Fruit fly (Drosophila melanogaster) ovary, adult (tissue): ENCODE data around the gene YL-1.

ENCODE experiments used
- CG17801 ChIP-seq: fragments of 200-800 bp; optimal IDR thresholded peaks from 2 replicates; lab custom pipeline; 2019; ENCODE audit warnings: missing biosample characterization, mild to moderate bottlenecking, missing genetic modification characterization, moderate library complexity; ENCODE audit not compliant: partially characterized antibody

Gene YL-1

DNA sequence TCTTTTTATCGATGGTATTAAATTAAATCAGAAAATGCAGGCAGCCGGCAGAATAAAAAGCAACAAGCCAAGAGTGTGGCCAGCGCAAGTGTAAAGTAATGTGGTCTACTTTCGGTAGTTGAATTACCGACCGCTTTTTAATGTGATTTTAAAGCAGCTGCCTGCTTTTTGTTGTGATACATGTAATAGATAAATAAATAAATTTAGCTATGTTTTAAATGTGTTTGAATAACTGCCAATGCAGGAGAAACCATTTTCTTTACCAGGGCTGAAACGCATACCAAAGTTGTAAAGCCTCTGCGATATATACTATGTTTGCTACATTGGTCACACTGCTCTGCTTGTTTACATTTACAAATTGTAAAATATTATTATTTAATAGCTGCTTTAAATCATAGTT is at the start of gene YL-1, which contains the start of gene Tmem214:
YL-1 (plus strand) TSS at position 310 of the 400 bp plus-strand sequence.
Tmem214 (minus strand) TSS at position 142 of the 400 bp plus-strand sequence.
- peak; percentile 43 for TF ChIP-seq CG17801

DNA sequence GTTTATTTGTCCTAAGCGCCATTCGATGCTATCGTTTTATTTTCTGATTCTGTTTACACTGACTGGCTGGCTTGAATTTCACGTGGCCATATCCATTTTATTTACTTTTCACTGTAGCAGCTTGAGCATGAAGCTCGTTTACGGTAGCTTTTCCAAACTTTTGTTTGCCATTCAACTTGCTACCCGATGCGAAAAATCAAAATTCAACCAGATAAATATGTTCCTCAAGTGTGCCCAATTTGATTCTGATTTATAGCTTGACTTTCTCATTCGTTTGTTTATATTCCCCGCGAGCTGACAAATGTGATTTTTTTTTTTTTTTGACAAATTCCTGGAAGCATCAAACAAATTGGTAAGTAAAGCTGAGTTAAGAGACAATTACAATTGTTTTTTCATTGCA is 33.9 kb upstream of the YL-1 start, which contains the start of gene CG14072:
CG14072 (plus strand) TSS at position 301 of the 400 bp plus-strand sequence.
- TF ChIP-seq CG17801 = no peak

dm6 chr2L:10940196-10940595 is 30.0 kb upstream of the YL-1 start:
- no peak for TF ChIP-seq CG17801

dm6 chr2L:10963979-10964378 is 6.3 kb upstream of the YL-1 start, which contains the start of gene dpr2:
Gene dpr2 (minus strand): TSS chr2L:10964153.
- TF ChIP-seq CG17801 = no peak

DNA sequence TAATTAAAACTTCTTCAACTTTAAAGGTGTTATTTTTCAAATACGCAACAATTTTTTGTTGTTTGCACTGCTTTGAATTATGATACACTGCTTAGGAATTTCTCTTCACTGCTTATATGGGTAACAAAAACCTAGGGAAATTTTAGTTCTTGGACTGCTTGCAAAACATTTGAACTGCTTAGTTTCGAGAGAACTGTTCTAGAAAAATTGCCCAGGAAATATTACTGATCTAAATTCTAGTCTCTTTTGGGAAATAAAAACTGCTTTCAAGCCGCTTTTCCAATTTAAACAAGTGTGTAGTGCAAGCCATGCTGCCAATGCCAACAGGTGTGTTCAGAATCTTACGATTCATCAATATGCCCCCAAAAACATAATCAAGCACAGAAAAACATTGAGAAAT is 5.8 kb upstream of the YL-1 start:
- no peak for TF ChIP-seq CG17801

DNA sequence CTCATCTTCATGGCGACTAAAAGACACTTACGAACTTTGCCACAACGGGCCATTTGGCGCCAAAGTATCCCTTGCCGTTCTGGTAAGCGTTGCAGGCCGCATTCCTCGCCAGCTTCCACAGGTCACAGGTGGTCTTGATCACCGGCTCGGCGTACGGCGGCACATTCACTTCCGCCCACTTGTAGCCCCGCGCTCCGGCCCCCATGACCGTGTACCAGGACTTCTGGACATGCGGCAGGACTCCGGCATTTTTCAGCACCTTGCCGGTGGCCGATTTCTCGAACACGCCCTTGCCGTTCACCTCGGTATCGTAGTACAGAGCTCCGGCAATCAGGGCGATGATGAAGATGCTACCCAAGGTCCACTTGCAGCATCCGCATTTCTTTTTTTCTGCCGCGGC is 4.3 kb upstream of the YL-1 start:
- TF ChIP-seq CG17801 = no peak

DNA sequence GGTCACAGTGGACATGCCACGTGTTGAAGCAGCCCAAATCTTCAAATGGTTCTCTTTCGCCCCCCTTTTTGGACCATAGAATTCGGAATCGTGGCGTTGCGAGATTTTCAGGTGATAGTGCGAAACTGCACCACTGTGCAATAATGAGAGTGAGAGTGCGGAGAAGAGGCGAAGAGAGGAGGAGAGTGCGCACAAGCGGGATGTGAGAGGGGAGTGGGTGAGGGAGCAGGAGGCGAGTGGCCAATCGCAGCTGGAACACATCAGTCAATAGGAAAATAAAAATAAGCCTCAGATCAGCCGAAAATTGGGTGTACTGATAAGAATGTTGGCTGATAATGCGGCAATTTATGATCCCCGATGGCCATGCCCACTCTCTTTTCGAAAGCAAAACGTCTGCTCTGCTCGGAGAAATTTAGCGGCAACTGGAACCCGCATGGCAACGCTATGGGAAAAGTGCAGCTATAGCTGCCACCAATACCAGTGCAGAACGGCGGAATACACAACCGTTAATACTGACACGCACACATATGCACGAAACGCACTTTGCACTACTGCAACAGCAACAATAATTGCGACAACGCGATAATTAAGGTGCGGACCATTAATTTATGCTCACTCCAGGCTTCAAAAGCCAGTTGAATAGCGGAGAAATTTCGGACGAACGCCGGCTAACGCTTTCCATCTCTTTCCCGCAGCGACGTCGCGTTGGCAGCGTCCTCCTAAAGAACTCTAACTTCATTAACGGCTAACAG is 2.8 kb upstream of the YL-1 start:
- TF ChIP-seq CG17801 = peak; percentile 22

DNA sequence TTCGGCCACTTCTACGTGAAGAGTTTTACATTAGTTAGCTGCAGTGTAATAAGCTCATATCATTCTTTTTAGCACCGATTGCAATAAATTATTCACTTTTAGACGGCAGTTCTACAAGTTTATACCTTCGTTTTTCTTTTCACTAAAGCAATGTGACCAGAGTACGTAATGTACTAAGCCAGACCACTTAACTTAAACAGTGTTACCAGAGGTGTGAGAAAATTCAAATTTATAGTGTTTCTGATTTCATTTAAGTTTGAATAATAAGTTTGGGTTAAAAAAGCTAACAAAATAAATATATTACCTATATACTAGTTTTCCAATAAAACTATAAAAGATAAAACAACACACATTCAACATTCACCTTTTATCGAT is 2.2 kb upstream of the YL-1 start:
- no peak for TF ChIP-seq CG17801

DNA sequence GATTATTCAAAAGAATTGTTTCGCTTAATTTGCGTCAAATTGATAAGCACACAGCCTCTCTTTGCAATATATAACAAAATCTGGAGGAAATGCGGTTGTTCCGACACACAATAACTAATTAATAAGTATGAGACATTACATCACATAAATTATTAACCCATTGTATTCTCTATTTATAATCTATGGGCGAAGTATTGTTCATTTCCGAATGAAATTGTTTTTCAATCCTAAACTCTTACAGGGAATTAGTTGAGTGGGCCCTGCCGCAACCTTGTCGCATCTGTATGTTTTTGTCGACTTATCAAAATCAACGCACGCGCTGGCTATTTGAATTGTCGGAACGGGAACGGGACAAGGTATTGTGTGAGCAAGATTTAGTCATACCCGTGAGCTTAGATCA is 2.0 kb downstream of the YL-1 start, which contains the start of gene CG16743:
CG16743 (plus strand) TSS at position 57 of the 400 bp plus-strand sequence.
- no peak for TF ChIP-seq CG17801

- TF ChIP-seq CG17801 = no peak
These were observed 4.4 kb downstream of the YL-1 start for dm6 chr2L:10974638-10975037.

- no peak for TF ChIP-seq CG17801
These were observed 5.0 kb downstream of the YL-1 start, which contains the start of gene abo for dm6 chr2L:10975193-10975592. Gene abo (minus strand): TSS chr2L:10975293.

- TF ChIP-seq CG17801 = no peak
These were observed 6.0 kb downstream of the YL-1 start, which contains the start of the genes ATPsynG and SCAR for dm6 chr2L:10976046-10976863. Gene ATPsynG (minus strand): TSS chr2L:10976399. Gene SCAR (plus strand): TSS chr2L:10976772.

- peak; percentile 1 for TF ChIP-seq CG17801
These were observed 6.8 kb downstream of the YL-1 start for dm6 chr2L:10976864-10977586.

DNA sequence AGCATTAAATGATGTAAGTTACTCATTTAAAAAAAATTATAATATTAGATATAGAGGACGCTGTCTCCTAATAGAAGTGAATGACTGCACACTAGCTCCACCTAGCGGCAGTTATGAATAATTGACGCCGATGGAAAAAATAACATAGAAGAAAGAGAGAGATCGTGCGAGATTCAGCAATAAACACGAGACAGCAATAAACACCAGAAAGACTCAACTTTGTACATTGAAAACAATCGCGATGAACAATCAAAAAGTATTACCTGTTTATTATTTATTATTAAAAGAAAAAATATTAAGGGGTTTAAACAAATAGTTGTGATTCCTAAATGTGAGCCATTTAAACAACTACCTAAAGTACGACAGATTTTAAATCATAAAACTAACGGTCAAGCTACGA is 15.9 kb downstream of the YL-1 start:
- peak; percentile 54 for TF ChIP-seq CG17801

DNA sequence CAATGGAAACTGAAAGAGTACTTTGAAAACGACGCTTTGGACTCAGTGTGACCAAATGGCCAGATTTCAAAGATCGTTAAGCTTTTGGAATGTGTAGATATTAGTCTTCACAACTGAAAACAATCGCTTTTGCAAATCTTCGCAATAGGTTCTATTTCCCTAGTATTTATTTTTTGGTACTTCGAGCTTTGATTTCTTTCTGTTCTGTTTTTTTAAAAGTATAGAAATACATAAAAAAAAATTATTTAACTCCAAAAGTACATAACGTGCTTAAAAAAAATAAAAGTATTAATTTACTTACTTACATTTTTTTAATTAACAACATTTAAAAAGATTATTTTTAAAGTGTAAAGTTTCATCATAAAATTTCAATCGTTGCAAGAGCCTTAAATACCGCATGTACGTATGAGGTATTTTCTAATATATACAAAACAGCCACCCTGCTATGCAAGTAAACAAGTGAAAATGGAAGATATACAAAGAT is 17.2 kb downstream of the YL-1 start, which contains the start of the genes piwi and CG12253:
piwi (minus strand) TSS at position 51 of the 484 bp plus-strand sequence.
CG12253 (plus strand) TSS at position 437 of the 484 bp plus-strand sequence.
- TF ChIP-seq CG17801 = peak; percentile 6

DNA sequence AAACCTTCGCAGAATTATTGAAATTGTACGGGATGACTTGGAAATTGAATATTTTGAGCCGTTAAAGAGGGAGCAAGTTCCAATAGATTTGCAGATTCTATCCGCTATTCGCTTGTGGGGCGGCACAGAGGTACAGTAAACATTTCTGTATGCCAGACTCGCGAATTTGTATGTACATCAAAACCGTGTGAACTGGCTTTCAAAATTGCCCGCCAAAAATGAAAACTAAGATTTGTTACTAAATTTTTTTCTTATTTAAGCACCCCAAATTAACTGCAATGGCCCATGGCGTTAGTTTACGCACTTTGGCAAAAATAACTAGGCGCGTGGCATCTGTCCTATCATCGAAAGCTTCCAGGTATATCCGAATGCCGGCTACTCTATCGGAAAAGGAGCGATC is 17.8 kb downstream of the YL-1 start:
- TF ChIP-seq CG17801 = no peak
